Worm (Caenorhabditis elegans): ENCODE results near the gene col-124.

col-124 gene

DNA sequence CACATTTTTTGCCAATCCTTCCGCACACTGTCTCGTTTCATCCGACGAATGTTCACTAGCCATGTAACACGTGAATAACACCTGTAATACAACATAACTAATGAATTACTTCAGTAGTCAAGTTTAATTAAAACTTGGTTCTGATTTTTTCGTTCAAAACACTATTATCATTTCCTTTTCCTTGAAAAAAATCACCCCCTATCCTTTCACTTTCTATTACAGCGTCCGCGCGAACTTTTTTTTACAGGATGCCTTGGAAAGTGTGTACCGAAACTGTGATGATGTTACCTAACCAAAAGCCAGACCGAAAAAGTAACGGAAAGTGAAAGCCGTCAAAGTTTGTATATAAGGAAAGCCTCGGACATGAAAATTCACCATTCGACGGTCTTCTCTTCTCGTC lies at the start of gene col-124:
Gene col-124 (plus strand): TSS at position 374 of the 400 bp plus-strand sequence.
- TF ChIP-seq che-1 (tag; optimal IDR thresholded peaks at IDR 0.05) (no peak), K09A11.1 (tag; optimal IDR thresholded peaks at IDR 0.05; ENCODE audit: insufficient read depth) (no peak), ceh-14 (tag; optimal IDR thresholded peaks at IDR 0.05) (no peak), hlh-30 (tag; optimal IDR thresholded peaks at IDR 0.05; ENCODE audit: insufficient read depth) (no peak), ceh-9 (tag; optimal IDR thresholded peaks at IDR 0.05) (no peak), syd-9 (tag; optimal IDR thresholded peaks at IDR 0.05) (no peak), eyg-1 (tag; optimal IDR thresholded peaks at IDR 0.05) (no peak), rnt-1 (tag; optimal IDR thresholded peaks at IDR 0.05) (no peak), ceh-45 (GFP tag; IDR thresholded peaks at IDR 0.05) (no peak), pha-4 (tag; optimal IDR thresholded peaks at IDR 0.05) (no peak)

- no peak for TF ChIP-seq F13H6.1 (tag; optimal IDR thresholded peaks at IDR 0.05)
- peak; percentile 100 for TF ChIP-seq unc-42 (tag; optimal IDR thresholded peaks at IDR 0.05)
Measured at ce11 chrIV:10170808-10171207, 45.4 kb upstream of the col-124 start.

DNA sequence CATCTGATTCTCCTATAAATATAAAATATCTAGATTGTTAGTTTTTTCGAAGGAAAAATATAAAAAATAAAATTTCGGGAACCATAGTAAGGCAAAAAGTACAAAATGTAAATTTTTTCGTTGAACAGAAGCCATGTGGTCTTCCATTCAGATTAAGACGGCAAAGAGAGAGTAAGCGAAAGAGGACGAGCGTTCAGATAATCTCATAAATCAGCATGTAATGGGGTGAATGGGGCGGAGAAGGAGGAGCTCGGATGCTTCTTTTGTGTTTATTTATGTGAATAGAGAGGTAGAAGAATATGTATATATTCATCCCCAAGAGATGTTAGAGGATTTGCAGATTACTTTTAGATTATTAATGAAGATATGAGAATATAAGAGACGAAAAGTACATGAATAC lies 41.9 kb upstream of the col-124 start, which contains the start of gene pxf-1:
Gene pxf-1 (minus strand): TSS at position 14 of the 400 bp plus-strand sequence.
- TF ChIP-seq hlh-13 (GFP tag; optimal IDR thresholded peaks at IDR 0.05) (no peak), unc-42 (tag; optimal IDR thresholded peaks at IDR 0.05) (peak; percentile 24)

DNA sequence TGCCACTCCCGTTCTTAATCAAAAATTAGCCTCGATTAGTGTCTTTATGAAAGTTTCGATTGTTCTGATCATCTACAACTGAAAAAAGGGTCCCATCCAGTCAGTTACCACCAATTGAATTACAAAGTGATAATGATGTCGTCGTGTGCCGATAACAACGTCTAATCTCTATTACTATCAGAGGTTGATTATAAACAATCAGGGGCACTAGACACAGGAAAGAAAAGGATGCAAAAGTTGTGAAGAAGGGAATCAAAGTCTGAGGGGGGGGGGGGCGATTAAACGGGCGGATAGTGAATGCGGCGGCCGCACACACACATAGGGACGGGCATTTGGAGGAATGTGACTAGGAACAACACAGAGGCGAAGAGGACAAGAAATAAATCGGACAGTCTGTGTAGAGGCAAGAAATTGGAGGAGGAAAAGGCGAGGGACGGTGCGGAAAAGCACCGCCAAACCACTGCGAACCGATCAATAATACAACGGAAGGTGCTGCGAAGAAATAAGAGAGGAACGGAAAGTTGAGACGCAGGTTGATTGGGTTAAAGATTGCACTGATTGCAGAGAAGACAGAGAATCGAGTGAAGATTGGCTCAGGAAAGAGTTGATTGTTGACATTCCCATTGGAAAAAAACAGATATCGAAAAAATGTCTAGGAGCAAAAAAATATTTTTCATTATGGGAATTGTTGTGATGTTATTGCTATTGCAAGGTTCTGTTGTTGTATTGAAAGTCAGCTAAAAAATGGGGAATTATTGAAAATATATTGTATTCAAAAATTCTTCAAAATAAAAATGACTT lies 41.1 kb upstream of the col-124 start:
- TF ChIP-seq sox-4 (tag; optimal IDR thresholded peaks at IDR 0.05) (no peak), ceh-31 (tag; optimal IDR thresholded peaks at IDR 0.05) (peak; percentile 1), dmd-4 (tag; optimal IDR thresholded peaks at IDR 0.05; ENCODE audit: borderline replicate concordance) (no peak), gmeb-2 (tag; optimal IDR thresholded peaks at IDR 0.05) (no peak), ceh-24 (tag; optimal IDR thresholded peaks at IDR 0.05) (no peak), C08G9.2 (tag; optimal IDR thresholded peaks at IDR 0.05) (peak; percentile 50), lin-11 (tag; optimal IDR thresholded peaks at IDR 0.05) (no peak), hlh-13 (GFP tag; optimal IDR thresholded peaks at IDR 0.05) (no peak), hlh-6 (tag; optimal IDR thresholded peaks at IDR 0.05) (no peak), pha-2 (tag; optimal IDR thresholded peaks at IDR 0.05) (no peak), K02D7.2 (tag; optimal IDR thresholded peaks at IDR 0.05) (no peak), fkh-6 (tag; optimal IDR thresholded peaks at IDR 0.05) (no peak), fkh-10 (GFP tag; optimal IDR thresholded peaks at IDR 0.05) (no peak), pag-3 (tag; optimal IDR thresholded peaks at IDR 0.05; ENCODE audit: borderline replicate concordance) (no peak), sdc-2 (tag; optimal IDR thresholded peaks at IDR 0.05) (no peak), che-1 (tag; optimal IDR thresholded peaks at IDR 0.05) (peak; percentile 27), elt-2 (tag; optimal IDR thresholded peaks at IDR 0.05) (peak; percentile 92), ceh-9 (tag; optimal IDR thresholded peaks at IDR 0.05) (no peak), ceh-2 (tag; optimal IDR thresholded peaks at IDR 0.05) (no peak), pqm-1 (tag; optimal IDR thresholded peaks at IDR 0.05) (peak; percentile 25), ets-4 (tag; optimal IDR thresholded peaks at IDR 0.05) (no peak), C38D4.7 (GFP tag; optimal IDR thresholded peaks at IDR 0.05) (no peak), ama-1 (optimal IDR thresholded peaks at IDR 0.05) (no peak), tbx-2 (tag; optimal IDR thresholded peaks at IDR 0.05) (peak; percentile 47), Y22D7AL.16 (tag; optimal IDR thresholded peaks at IDR 0.05) (no peak), mec-3 (tag; optimal IDR thresholded peaks at IDR 0.05; ENCODE audit: borderline replicate concordance) (no peak), odd-2 (tag; optimal IDR thresholded peaks at IDR 0.05) (no peak), rnt-1 (tag; optimal IDR thresholded peaks at IDR 0.05) (peak; percentile 43), unc-3 (GFP tag; conservative IDR thresholded peaks at IDR 0.05) (no peak), unc-3 (tag; optimal IDR thresholded peaks at IDR 0.05) (no peak), ceh-45 (GFP tag; IDR thresholded peaks at IDR 0.05) (no peak), syd-9 (tag; optimal IDR thresholded peaks at IDR 0.05) (peak; percentile 9), unc-86 (tag; optimal IDR thresholded peaks at IDR 0.05) (no peak), pax-1 (tag; optimal IDR thresholded peaks at IDR 0.05) (no peak), eyg-1 (tag; optimal IDR thresholded peaks at IDR 0.05) (no peak), hlh-30 (tag; optimal IDR thresholded peaks at IDR 0.05; ENCODE audit: insufficient read depth) (no peak), T23F11.4 (GFP tag; optimal IDR thresholded peaks at IDR 0.05) (no peak), fax-1 (tag; optimal IDR thresholded peaks at IDR 0.05) (no peak), madf-2 (tag; optimal IDR thresholded peaks at IDR 0.05) (no peak)

Data from whole organism, late embryonic.